Worm (Caenorhabditis elegans): Measurements from ENCODE around the gene R53.4.

ce11 chrII:10014384-10014783 is 46.5 kb upstream of the R53.4 start:
- TF ChIP-seq nhr-23 (tag; optimal IDR thresholded peaks at IDR 0.05) (no peak), nhr-11 (tag; optimal IDR thresholded peaks at IDR 0.05) (no peak), ceh-82 (tag; optimal IDR thresholded peaks at IDR 0.05) (no peak), lin-13 (GFP tag; optimal IDR thresholded peaks at IDR 0.05) (no peak), nhr-237 (tag; optimal IDR thresholded peaks at IDR 0.05) (no peak), nhr-25 (tag; optimal IDR thresholded peaks at IDR 0.05) (no peak)
